Fruit fly (Drosophila melanogaster) Kc167 (cell line): ENCODE data around the gene Hibch.

ENCODE experiments used
- Sin3A ChIP-seq: fragments of >200 bp; optimal IDR thresholded peaks from 2 replicates; lab custom pipeline; 2018; ENCODE audit warnings: missing external identifiers
- insv ChIP-seq: fragments of >200 bp; optimal IDR thresholded peaks from 3 replicates; lab custom pipeline; 2018; ENCODE audit warnings: missing external identifiers
- psq ChIP-seq: fragments of >200 bp; optimal IDR thresholded peaks from 2 replicates; lab custom pipeline; 2017; ENCODE audit warnings: missing external identifiers
- ttk ChIP-seq: sonication (Bioruptor generic); optimal IDR thresholded peaks from 2 replicates; lab custom pipeline; 2017; ENCODE audit warnings: missing external identifiers

DNA sequence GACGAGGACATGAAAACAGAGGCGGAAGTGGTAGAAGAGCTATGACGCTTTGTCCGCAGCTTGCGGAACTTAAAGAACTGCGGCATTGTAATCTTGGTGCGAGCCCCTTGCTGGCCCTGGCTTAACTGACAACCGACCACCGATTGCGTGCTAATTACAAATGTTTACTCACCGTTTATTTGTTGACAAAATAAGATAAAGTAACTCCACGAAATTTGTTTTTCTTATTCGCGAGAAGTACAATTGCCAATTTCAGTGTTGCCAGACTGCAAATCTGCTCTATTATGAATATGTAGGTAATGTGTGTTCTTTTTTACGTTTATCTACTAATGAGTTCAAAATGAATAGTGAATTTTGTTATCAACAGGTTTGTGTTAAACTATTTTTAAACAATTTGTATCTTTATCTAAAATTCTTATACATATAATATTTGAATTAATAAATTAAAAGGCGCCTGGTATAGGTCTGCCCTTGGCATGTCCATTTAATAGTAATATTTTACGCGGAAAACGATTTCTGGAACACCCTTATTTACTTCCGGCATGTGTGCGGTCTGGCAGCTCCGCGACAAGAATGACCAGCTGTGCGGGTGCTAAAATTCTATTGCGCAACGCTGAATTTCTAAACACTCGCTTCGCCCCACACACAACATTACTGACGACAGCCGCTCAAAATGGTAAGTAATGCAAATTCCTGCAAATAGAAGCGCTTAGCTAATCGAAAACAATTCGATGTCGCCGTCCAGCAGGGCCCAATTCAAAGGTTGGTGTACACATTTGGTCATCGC, at the start of gene Hibch, which contains the start of gene Atg4b:
- TF ChIP-seq Sin3A (lab: Kevin White, UChicago) (no peak), ttk (lab: Kevin White, UChicago) (no peak), psq (lab: Kevin White, UChicago) (no peak), insv (no peak)
